Fruit fly (Drosophila melanogaster) whole organism, prepupa: Measurements from ENCODE around the gene dock.

Experiments
- Blimp-1 ChIP-seq: fragments of 200-800 bp; sonication (Bioruptor generic); optimal IDR thresholded peaks from 3 replicates; lab custom pipeline; 2017; ENCODE audit warnings: missing biosample characterization, missing genetic modification characterization, mild to moderate bottlenecking, moderate library complexity, missing genetic modification reagents
- CG10631 ChIP-seq: fragments of 200-800 bp; sonication (Bioruptor generic); optimal IDR thresholded peaks from 2 replicates; lab custom pipeline; 2016; ENCODE audit warnings: missing biosample characterization, missing genetic modification characterization
- CG10669 ChIP-seq: fragments of 200-800 bp; sonication (Bioruptor generic); optimal IDR thresholded peaks from 3 replicates; lab custom pipeline; 2018; ENCODE audit warnings: missing biosample characterization, mild to moderate bottlenecking, missing genetic modification characterization, moderate library complexity
- CG11294 ChIP-seq: fragments of 200-800 bp; sonication (Bioruptor generic); IDR thresholded peaks from 2 replicates; pipeline ENCODE4 v1.3.6; 2022; ENCODE audit warnings: missing biosample characterization, missing genetic modification characterization
- CG11762 ChIP-seq: fragments of 200-800 bp; sonication (Bioruptor generic); optimal IDR thresholded peaks from 3 replicates; lab custom pipeline; 2016; ENCODE audit warnings: missing biosample characterization, missing genetic modification characterization; ENCODE audit not compliant: insufficient read depth
- CG11902 ChIP-seq: fragments of 200-800 bp; sonication (Bioruptor generic); optimal IDR thresholded peaks from 3 replicates; lab custom pipeline; 2016; ENCODE audit warnings: missing biosample characterization, missing genetic modification characterization
- CG15336 ChIP-seq: fragments of 200-800 bp; sonication (Bioruptor generic); IDR thresholded peaks from 2 replicates; pipeline ENCODE4 v1.3.6; 2022; ENCODE audit warnings: missing biosample characterization, missing genetic modification characterization
- CG1621 ChIP-seq: fragments of 200-800 bp; sonication (Bioruptor generic); optimal IDR thresholded peaks from 3 replicates; lab custom pipeline; 2018; ENCODE audit warnings: missing biosample characterization, mild to moderate bottlenecking, missing genetic modification characterization
- CG16779 ChIP-seq: fragments of 200-800 bp; sonication (Bioruptor generic); optimal IDR thresholded peaks from 3 replicates; lab custom pipeline; 2017; ENCODE audit warnings: missing biosample characterization, mild to moderate bottlenecking, missing genetic modification characterization
- CG3032 ChIP-seq: fragments of 200-800 bp; optimal IDR thresholded peaks from 2 replicates; lab custom pipeline; 2019; ENCODE audit warnings: missing biosample characterization, mild to moderate bottlenecking, missing genetic modification characterization, moderate library complexity
- CG31627 ChIP-seq: fragments of 200-800 bp; sonication (Bioruptor generic); optimal IDR thresholded peaks from 3 replicates; lab custom pipeline; 2016; ENCODE audit warnings: missing biosample characterization, missing genetic modification characterization
- CG34406 ChIP-seq: fragments of 200-800 bp; sonication (Bioruptor generic); optimal IDR thresholded peaks from 3 replicates; lab custom pipeline; 2016; ENCODE audit warnings: missing biosample characterization, missing genetic modification characterization
- CG3919 ChIP-seq: fragments of 200-800 bp; sonication (Bioruptor generic); optimal IDR thresholded peaks from 3 replicates; lab custom pipeline; 2016; ENCODE audit warnings: missing biosample characterization, missing genetic modification characterization
- CG4318 ChIP-seq: fragments of 200-800 bp; sonication (Bioruptor generic); optimal IDR thresholded peaks from 3 replicates; lab custom pipeline; 2017; ENCODE audit warnings: missing biosample characterization, mild to moderate bottlenecking, missing genetic modification characterization
- CG6163 ChIP-seq: fragments of 200-800 bp; sonication (Bioruptor generic); IDR thresholded peaks from 3 replicates; pipeline ENCODE4 v1.3.6; 2022; ENCODE audit warnings: missing biosample characterization, missing genetic modification characterization
- CG6276 ChIP-seq: fragments of 200-800 bp; sonication (Bioruptor generic); optimal IDR thresholded peaks from 2 replicates; lab custom pipeline; 2017; ENCODE audit warnings: missing biosample characterization, mild to moderate bottlenecking, missing genetic modification characterization
- CG6792 ChIP-seq: fragments of 200-800 bp; sonication (Bioruptor generic); optimal IDR thresholded peaks from 3 replicates; lab custom pipeline; 2016; ENCODE audit warnings: missing biosample characterization, missing genetic modification characterization
- CG6808 ChIP-seq: fragments of 200-800 bp; sonication (Bioruptor generic); optimal IDR thresholded peaks from 3 replicates; lab custom pipeline; 2017; ENCODE audit warnings: missing biosample characterization, missing genetic modification characterization, mild to moderate bottlenecking, moderate library complexity, missing genetic modification reagents
- CG6854 ChIP-seq: fragments of 200-800 bp; sonication (Bioruptor generic); optimal IDR thresholded peaks from 2 replicates; lab custom pipeline; 2017; ENCODE audit warnings: missing biosample characterization, mild to moderate bottlenecking, missing genetic modification characterization
- CG7368 ChIP-seq: fragments of 200-800 bp; sonication (Bioruptor generic); optimal IDR thresholded peaks from 3 replicates; lab custom pipeline; 2016; ENCODE audit warnings: missing biosample characterization, missing genetic modification characterization
- CG8119 ChIP-seq: fragments of 200-800 bp; sonication (Bioruptor generic); IDR thresholded peaks from 3 replicates; pipeline ENCODE4 v1.3.6; 2022; ENCODE audit warnings: missing biosample characterization, missing genetic modification characterization
- CG8632 ChIP-seq: fragments of 200-800 bp; sonication (Bioruptor generic); optimal IDR thresholded peaks from 3 replicates; lab custom pipeline; 2016; ENCODE audit warnings: missing biosample characterization, missing genetic modification characterization
- CG9139 ChIP-seq: fragments of 200-800 bp; sonication (Bioruptor generic); optimal IDR thresholded peaks from 3 replicates; lab custom pipeline; 2017; ENCODE audit warnings: missing biosample characterization, mild to moderate bottlenecking, missing genetic modification characterization
- Eip78C ChIP-seq: fragments of 200-800 bp; sonication (Bioruptor generic); peaks from one replicate; lab custom pipeline; 2016; ENCODE audit warnings: missing biosample characterization, missing genetic modification characterization
- Eip93F ChIP-seq: fragments of 200-800 bp; sonication (Bioruptor generic); optimal IDR thresholded peaks from 2 replicates; lab custom pipeline; 2016; ENCODE audit warnings: missing biosample characterization, mild to moderate bottlenecking, missing genetic modification characterization
- Ets21C ChIP-seq: fragments of 200-800 bp; sonication (Bioruptor generic); optimal IDR thresholded peaks from 3 replicates; lab custom pipeline; 2016; ENCODE audit warnings: missing biosample characterization, missing genetic modification characterization
- Ets96B ChIP-seq: fragments of 200-800 bp; optimal IDR thresholded peaks from 2 replicates; lab custom pipeline; 2019; ENCODE audit warnings: missing biosample characterization, mild to moderate bottlenecking, missing genetic modification characterization, moderate library complexity
- Hr38 ChIP-seq: sonication (Bioruptor generic); optimal IDR thresholded peaks from 2 replicates; lab custom pipeline; 2016; ENCODE audit warnings: missing biosample characterization, missing genetic modification characterization
- Hr39 ChIP-seq: fragments of 200-800 bp; sonication (Bioruptor generic); optimal IDR thresholded peaks from 2 replicates; lab custom pipeline; 2016; ENCODE audit warnings: missing biosample characterization, missing genetic modification characterization
- Hr4 ChIP-seq: fragments of 200-800 bp; sonication (Bioruptor generic); optimal IDR thresholded peaks from 3 replicates; lab custom pipeline; 2016; ENCODE audit warnings: missing biosample characterization, missing genetic modification characterization
- Met ChIP-seq: fragments of 200-800 bp; sonication (Bioruptor generic); optimal IDR thresholded peaks from 3 replicates; lab custom pipeline; 2016; ENCODE audit warnings: missing biosample characterization, missing genetic modification characterization
- OdsH ChIP-seq: fragments of 200-800 bp; sonication (Bioruptor generic); optimal IDR thresholded peaks from 3 replicates; lab custom pipeline; 2016; ENCODE audit warnings: missing biosample characterization, missing genetic modification characterization
- Smox ChIP-seq: fragments of 200-800 bp; sonication (Bioruptor generic); optimal IDR thresholded peaks from 3 replicates; lab custom pipeline; 2016; ENCODE audit warnings: missing biosample characterization, missing genetic modification characterization
- Sox102F ChIP-seq: fragments of 200-800 bp; sonication (Bioruptor generic); optimal IDR thresholded peaks from 2 replicates; lab custom pipeline; 2016; ENCODE audit warnings: missing biosample characterization, mild to moderate bottlenecking, missing genetic modification characterization
- Sox14 ChIP-seq: fragments of 200-800 bp; sonication (Bioruptor generic); optimal IDR thresholded peaks from 3 replicates; lab custom pipeline; 2016; ENCODE audit warnings: missing biosample characterization, missing genetic modification characterization
- Sox15 ChIP-seq: fragments of 200-800 bp; sonication (Bioruptor generic); optimal IDR thresholded peaks from 3 replicates; lab custom pipeline; 2016; ENCODE audit warnings: missing biosample characterization, missing genetic modification characterization
- cyc ChIP-seq: fragments of 200-800 bp; sonication (Bioruptor generic); optimal IDR thresholded peaks from 3 replicates; lab custom pipeline; 2016; ENCODE audit warnings: missing biosample characterization, missing genetic modification characterization
- eg ChIP-seq: fragments of 200-800 bp; sonication (Bioruptor generic); IDR thresholded peaks from 3 replicates; pipeline ENCODE4 v1.3.6; 2022; ENCODE audit warnings: missing biosample characterization, missing genetic modification characterization
- fd59A ChIP-seq: fragments of 200-800 bp; sonication (Bioruptor generic); optimal IDR thresholded peaks from 2 replicates; lab custom pipeline; 2017; ENCODE audit warnings: missing biosample characterization, mild to moderate bottlenecking, missing genetic modification characterization, missing genetic modification reagents
- fkh ChIP-seq: fragments of 200-800 bp; sonication (Bioruptor generic); optimal IDR thresholded peaks from 3 replicates; lab custom pipeline; 2017; ENCODE audit warnings: missing biosample characterization, mild to moderate bottlenecking, missing genetic modification characterization, moderate library complexity
- lz ChIP-seq: fragments of 200-800 bp; sonication (Bioruptor generic); optimal IDR thresholded peaks from 3 replicates; lab custom pipeline; 2016; ENCODE audit warnings: missing biosample characterization, missing genetic modification characterization
- pdm3 ChIP-seq: fragments of 200-800 bp; sonication (Bioruptor generic); optimal IDR thresholded peaks from 3 replicates; lab custom pipeline; 2016; ENCODE audit warnings: missing biosample characterization, missing genetic modification characterization
- salr ChIP-seq, 2 experiments: fragments of 200-800 bp; sonication (Bioruptor generic); optimal IDR thresholded peaks; 3 replicates each; lab custom pipeline; 2016 to 2018; ENCODE audit warnings: missing biosample characterization in 2 of 2, missing genetic modification characterization in 2 of 2, mild to moderate bottlenecking in 1 of 2
- ss ChIP-seq, 2 experiments: fragments of 200-800 bp; sonication (Bioruptor generic); optimal IDR thresholded peaks; 2 replicates in 1 of 2; 3 replicates in 1 of 2; lab custom pipeline; 2017 to 2018; ENCODE audit warnings: mild to moderate bottlenecking in 2 of 2, missing biosample characterization in 2 of 2, missing genetic modification characterization in 2 of 2, moderate library complexity in 1 of 2
- svp ChIP-seq: fragments of 200-800 bp; sonication (Bioruptor generic); peaks from one replicate; lab custom pipeline; 2016; ENCODE audit warnings: missing biosample characterization, missing genetic modification characterization
- topi ChIP-seq: fragments of 200-800 bp; sonication (Bioruptor generic); optimal IDR thresholded peaks from 3 replicates; lab custom pipeline; 2016; ENCODE audit warnings: missing biosample characterization, missing genetic modification characterization
- vri ChIP-seq: fragments of 200-800 bp; sonication (Bioruptor generic); optimal IDR thresholded peaks from 3 replicates; lab custom pipeline; 2016; ENCODE audit warnings: missing biosample characterization, mild to moderate bottlenecking, missing genetic modification characterization

The dock gene

DNA sequence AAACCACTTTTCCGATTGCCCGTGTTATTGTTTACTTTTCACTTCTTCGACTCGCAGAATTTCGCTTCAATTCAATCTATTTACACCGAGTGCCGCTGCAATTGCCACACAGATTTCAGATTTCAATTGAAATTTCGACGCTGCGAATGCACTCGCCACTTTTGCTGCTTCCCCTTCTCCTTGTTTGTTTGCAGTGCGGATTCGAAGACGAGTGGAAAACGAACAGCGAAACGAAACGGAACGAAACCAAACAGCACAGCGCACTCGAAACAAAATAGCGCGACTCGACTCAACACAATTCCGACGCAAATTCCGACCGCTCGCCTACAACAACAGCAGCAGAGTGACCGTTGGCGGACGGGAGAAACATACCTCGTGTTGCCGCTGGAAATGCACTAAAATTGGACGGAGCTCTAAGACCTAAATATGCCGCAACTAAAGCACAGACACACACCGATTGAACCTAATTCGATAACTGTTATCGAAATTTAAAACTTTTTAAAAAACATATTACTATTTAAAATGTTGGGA is 25.0 kb downstream of the dock start, which contains the start of gene drongo (continued):
- TF ChIP-seq topi, result peak; percentile 18
- TF ChIP-seq CG6808 (GFP tag; lab: Kevin White, UChicago), result peak; percentile 37
- no peak for TF ChIP-seq CG8632 (GFP tag; lab: Kevin White, UChicago)
- no peak for TF ChIP-seq Eip93F (GFP tag; lab: Kevin White, UChicago)
- no peak for TF ChIP-seq pdm3
- TF ChIP-seq CG6854 (GFP tag; lab: Kevin White, UChicago), result peak; percentile 70
- TF ChIP-seq fkh (GFP tag; lab: Kevin White, UChicago), result peak; percentile 90
- TF ChIP-seq salr (GFP tag; optimal IDR thresholded peaks at IDR 0.05; lab: Kevin White, UChicago), result no peak
- TF ChIP-seq CG9139 (GFP tag; lab: Kevin White, UChicago), result peak; percentile 33
- TF ChIP-seq CG1621, result peak; percentile 13
- TF ChIP-seq CG15336 (GFP tag; lab: Robert Waterston, UW), result peak; percentile 46; the same call in 1 of the 2 replicates
- TF ChIP-seq CG8119 (GFP tag; lab: Robert Waterston, UW), result peak; percentile 13; the same call in 1 of the 3 replicates
- no peak for TF ChIP-seq CG11762 (GFP tag; lab: Kevin White, UChicago)
- no peak for TF ChIP-seq Smox
- no peak for TF ChIP-seq CG11902 (GFP tag; lab: Kevin White, UChicago)
- no peak for TF ChIP-seq CG34406 (GFP tag; lab: Kevin White, UChicago)
- TF ChIP-seq Met (GFP tag; lab: Kevin White, UChicago), result peak; percentile 27
- peak; percentile 27 for TF ChIP-seq CG3919 (GFP tag; lab: Kevin White, UChicago)
- TF ChIP-seq OdsH (GFP tag; lab: Kevin White, UChicago), result no peak
- no peak for TF ChIP-seq Hr39 (GFP tag; lab: Kevin White, UChicago)
- TF ChIP-seq ss (GFP tag; optimal IDR thresholded peaks at IDR 0.05; lab: Kevin White, UChicago), result peak; percentile 38 to 48
- peak; percentile 4 for TF ChIP-seq CG16779 (tag; lab: Kevin White, UChicago)
- no peak for TF ChIP-seq Hr38 (GFP tag; lab: Kevin White, UChicago)
- no peak for TF ChIP-seq Hr4
- no peak for TF ChIP-seq Sox15 (GFP tag; lab: Kevin White, UChicago)
- TF ChIP-seq Sox102F (GFP tag; lab: Kevin White, UChicago), result no peak
- peak; percentile 11 for TF ChIP-seq CG3032 (tag; lab: Kevin White, UChicago)
- TF ChIP-seq Ets96B, result no peak
- TF ChIP-seq CG6276 (GFP tag; lab: Kevin White, UChicago), result no peak
- TF ChIP-seq CG10631 (GFP tag; lab: Kevin White, UChicago), result no peak
- TF ChIP-seq CG31627, result no peak
- peak; percentile 19 for TF ChIP-seq lz (GFP tag; lab: Kevin White, UChicago)
- TF ChIP-seq CG6163, result peak; percentile 64
- no peak for TF ChIP-seq Blimp-1 (GFP tag; lab: Kevin White, UChicago)
- peak; percentile 74 for TF ChIP-seq Eip78C (GFP tag; lab: Kevin White, UChicago)
- peak; percentile 51; the same call in 1 of the 3 replicates for TF ChIP-seq eg
- peak; percentile 15 for TF ChIP-seq cyc (GFP tag; lab: Kevin White, UChicago)
- no peak for TF ChIP-seq CG10669 (GFP tag; lab: Kevin White, UChicago)
- TF ChIP-seq Ets21C (GFP tag; lab: Kevin White, UChicago), result no peak

DNA sequence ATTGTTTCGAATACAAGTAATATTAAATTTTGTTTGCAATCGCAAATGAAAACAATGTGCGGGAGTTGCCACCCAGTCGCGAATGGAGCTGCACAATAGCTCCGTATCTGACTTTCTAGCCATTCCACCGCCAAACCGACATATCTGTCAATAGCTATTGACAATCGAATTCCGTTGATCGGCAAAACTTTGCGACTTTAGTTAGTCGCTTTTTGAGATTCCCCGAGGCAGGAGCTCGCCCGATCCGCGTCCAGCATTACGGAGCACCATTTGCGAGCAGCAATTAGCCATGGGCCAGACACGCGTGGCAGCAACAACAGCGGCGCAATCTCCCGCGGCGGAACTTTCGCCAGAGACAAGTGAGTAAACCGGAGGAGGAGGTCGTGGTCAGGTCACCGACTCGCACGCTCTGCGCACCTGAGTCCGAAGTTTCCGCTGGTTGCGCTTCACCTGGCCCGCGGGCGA is 26.9 kb downstream of the dock start, which contains the start of the genes CG4291 and kraken:
Gene CG4291 (minus strand): TSS at position 84 of the 465 bp plus-strand sequence.
Gene kraken (plus strand): TSS at position 122 of the 465 bp plus-strand sequence.
- TF ChIP-seq CG10669 (GFP tag; lab: Kevin White, UChicago) (no peak), pdm3 (peak; percentile 20), Smox (peak; percentile 20), fd59A (GFP tag; lab: Kevin White, UChicago) (no peak), Ets21C (GFP tag; lab: Kevin White, UChicago) (no peak), CG6792 (GFP tag; lab: Kevin White, UChicago) (no peak), Hr4 (peak; percentile 31), Ets96B (no peak), CG1621 (peak; percentile 75), Met (GFP tag; lab: Kevin White, UChicago) (no peak), Hr39 (GFP tag; lab: Kevin White, UChicago) (peak; percentile 45), CG6808 (GFP tag; lab: Kevin White, UChicago) (no peak), salr (GFP tag; optimal IDR thresholded peaks at IDR 0.05; lab: Kevin White, UChicago) (no peak), CG4318 (GFP tag; lab: Kevin White, UChicago) (no peak), topi (peak; percentile 54), cyc (GFP tag; lab: Kevin White, UChicago) (peak; percentile 28), CG11294 (GFP tag; lab: Robert Waterston, UW) (0 out of 2 replicates have a peak, but pooled peaks have one; percentile 8), svp (GFP tag; lab: Kevin White, UChicago) (peak; percentile 83), CG7368 (no peak), eg (peak; percentile 53; the same call in 2 of the 3 replicates), CG9139 (GFP tag; lab: Kevin White, UChicago) (no peak), CG3919 (GFP tag; lab: Kevin White, UChicago) (peak; percentile 54), vri (GFP tag; lab: Kevin White, UChicago) (peak; percentile 18), ss (GFP tag; optimal IDR thresholded peaks at IDR 0.05; lab: Kevin White, UChicago) (peak; percentile 3 to 22), Sox14 (peak; percentile 58), lz (GFP tag; lab: Kevin White, UChicago) (peak; percentile 24), CG11762 (GFP tag; lab: Kevin White, UChicago) (no peak)
